Worm (Caenorhabditis elegans) whole organism, L2 larva: ENCODE data around the gene pfn-2.

Experiments
- C34F6.9 ChIP-seq: fragments of 150-350 bp; optimal IDR thresholded peaks from 2 replicates; lab custom pipeline; 2014; ENCODE audit warnings: missing biosample characterization, missing genetic modification characterization
- F13H6.1 ChIP-seq: sonication (generic microtip); optimal IDR thresholded peaks from 2 replicates; lab custom pipeline; 2016; ENCODE audit warnings: missing genetic modification characterization, missing compliant biosample characterization
- R02D3.7 ChIP-seq: fragments of 150-350 bp; optimal IDR thresholded peaks from 2 replicates; lab custom pipeline; 2014; ENCODE audit warnings: missing biosample characterization, missing genetic modification characterization
- Y55F3AM.14 ChIP-seq: fragments of 200-800 bp; sonication (Bioruptor generic); optimal IDR thresholded peaks from 2 replicates; lab custom pipeline; 2018; ENCODE audit warnings: mild to moderate bottlenecking, missing genetic modification characterization, missing compliant biosample characterization
- ZK546.5 ChIP-seq: sonication (generic microtip); optimal IDR thresholded peaks from 2 replicates; lab custom pipeline; 2017; ENCODE audit warnings: missing biosample characterization, missing genetic modification characterization
- alr-1 ChIP-seq: fragments of 150-350 bp; optimal IDR thresholded peaks from 2 replicates; lab custom pipeline; 2014; ENCODE audit warnings: missing biosample characterization, missing genetic modification characterization
- blmp-1 ChIP-seq: sonication (generic microtip); optimal IDR thresholded peaks from 2 replicates; lab custom pipeline; 2017; ENCODE audit warnings: missing genetic modification characterization, mild to moderate bottlenecking, missing compliant biosample characterization, antibody characterized with exemption, moderate library complexity; ENCODE audit not compliant: insufficient read depth
- ceh-16 ChIP-seq: fragments of 150-350 bp; optimal IDR thresholded peaks from 2 replicates; lab custom pipeline; 2014; ENCODE audit warnings: missing biosample characterization, missing genetic modification characterization
- ceh-82 ChIP-seq: fragments of 150-350 bp; optimal IDR thresholded peaks from 2 replicates; lab custom pipeline; 2014; ENCODE audit warnings: missing biosample characterization, missing genetic modification characterization
- crh-2 ChIP-seq: sonication (generic microtip); optimal IDR thresholded peaks from 2 replicates; lab custom pipeline; 2017; ENCODE audit warnings: missing biosample characterization, missing genetic modification characterization
- dmd-4 ChIP-seq: sonication (generic microtip); optimal IDR thresholded peaks from 2 replicates; lab custom pipeline; 2017; ENCODE audit warnings: missing biosample characterization, missing genetic modification characterization
- egl-27 ChIP-seq: sonication (generic microtip); optimal IDR thresholded peaks from 3 replicates; lab custom pipeline; 2017; ENCODE audit warnings: missing biosample characterization, missing genetic modification reagents, missing genetic modification characterization
- elt-3 ChIP-seq: sonication (generic microtip); optimal IDR thresholded peaks from 2 replicates; lab custom pipeline; 2017; ENCODE audit warnings: missing biosample characterization, missing genetic modification characterization
- fos-1 ChIP-seq: fragments of 150-350 bp; optimal IDR thresholded peaks from 2 replicates; lab custom pipeline; 2014; ENCODE audit warnings: missing biosample characterization, missing genetic modification characterization
- gmeb-1 ChIP-seq: fragments of 150-350 bp; optimal IDR thresholded peaks from 2 replicates; lab custom pipeline; 2014; ENCODE audit warnings: missing biosample characterization, missing genetic modification characterization
- lin-11 ChIP-seq: fragments of 150-350 bp; sonication (generic microtip); optimal IDR thresholded peaks from 2 replicates; lab custom pipeline; 2014; ENCODE audit warnings: missing biosample characterization, missing genetic modification characterization, inconsistent platforms, mixed read lengths
- lin-13 ChIP-seq: fragments of 150-350 bp; optimal IDR thresholded peaks from 2 replicates; lab custom pipeline; 2014; ENCODE audit warnings: missing biosample characterization, missing genetic modification reagents, missing genetic modification characterization
- lin-39 ChIP-seq: fragments of 150-350 bp; optimal IDR thresholded peaks from 2 replicates; lab custom pipeline; 2014; ENCODE audit warnings: missing biosample characterization, missing genetic modification reagents, missing genetic modification characterization
- lsy-2 ChIP-seq, 2 experiments: fragments of 150-350 bp in 1 of 2; sonication (generic microtip) in 1 of 2; optimal IDR thresholded peaks; 2 replicates each; lab custom pipeline; 2014 to 2017; ENCODE audit warnings: missing biosample characterization in 2 of 2, missing genetic modification characterization in 2 of 2
- mab-5 ChIP-seq: fragments of 150-350 bp; optimal IDR thresholded peaks from 2 replicates; lab custom pipeline; 2014; ENCODE audit warnings: missing biosample characterization, missing genetic modification characterization
- mbf-1 ChIP-seq: sonication (generic microtip); optimal IDR thresholded peaks from 2 replicates; lab custom pipeline; 2017; ENCODE audit warnings: missing biosample characterization, missing genetic modification characterization
- mdl-1 ChIP-seq, 2 experiments: fragments of 150-350 bp in 1 of 2; sonication (generic microtip) in 1 of 2; optimal IDR thresholded peaks; 2 replicates each; lab custom pipeline; 2017; ENCODE audit warnings: missing biosample characterization in 2 of 2, missing genetic modification characterization in 2 of 2
- nhr-10 ChIP-seq: sonication (generic microtip); optimal IDR thresholded peaks from 2 replicates; lab custom pipeline; 2017; ENCODE audit warnings: missing biosample characterization, missing genetic modification characterization
- nhr-11 ChIP-seq: fragments of 150-350 bp; optimal IDR thresholded peaks from 2 replicates; lab custom pipeline; 2014; ENCODE audit warnings: missing biosample characterization, missing genetic modification characterization
- nhr-12 ChIP-seq: fragments of 150-350 bp; optimal IDR thresholded peaks from 2 replicates; lab custom pipeline; 2014; ENCODE audit warnings: missing biosample characterization, missing genetic modification characterization
- nhr-129 ChIP-seq: fragments of 150-350 bp; optimal IDR thresholded peaks from 2 replicates; lab custom pipeline; 2014; ENCODE audit warnings: missing biosample characterization, missing genetic modification characterization
- nhr-21 ChIP-seq: fragments of 150-350 bp; optimal IDR thresholded peaks from 2 replicates; lab custom pipeline; 2014; ENCODE audit warnings: missing biosample characterization, missing genetic modification characterization
- nhr-23 ChIP-seq: fragments of 150-350 bp; optimal IDR thresholded peaks from 2 replicates; lab custom pipeline; 2014; ENCODE audit warnings: missing biosample characterization, missing genetic modification reagents, missing genetic modification characterization
- nhr-237 ChIP-seq: fragments of 150-350 bp; optimal IDR thresholded peaks from 2 replicates; lab custom pipeline; 2014; ENCODE audit warnings: missing biosample characterization, missing genetic modification characterization
- nhr-25 ChIP-seq: fragments of 150-350 bp; sonication (generic microtip); optimal IDR thresholded peaks from 3 replicates; lab custom pipeline; 2014; ENCODE audit warnings: missing biosample characterization, missing genetic modification characterization
- nhr-6 ChIP-seq: fragments of 150-350 bp; optimal IDR thresholded peaks from 2 replicates; lab custom pipeline; 2014; ENCODE audit warnings: missing biosample characterization, missing genetic modification characterization
- nhr-77 ChIP-seq: fragments of 150-350 bp; optimal IDR thresholded peaks from 2 replicates; lab custom pipeline; 2014; ENCODE audit warnings: missing biosample characterization, missing genetic modification characterization
- peb-1 ChIP-seq: fragments of 150-350 bp; optimal IDR thresholded peaks from 2 replicates; lab custom pipeline; 2014; ENCODE audit warnings: missing biosample characterization, missing genetic modification characterization
- sem-4 ChIP-seq: fragments of 150-350 bp; optimal IDR thresholded peaks from 2 replicates; lab custom pipeline; 2014; ENCODE audit warnings: missing biosample characterization, missing genetic modification reagents, missing genetic modification characterization
- skn-1 ChIP-seq: sonication (generic microtip); optimal IDR thresholded peaks from 2 replicates; lab custom pipeline; 2017; ENCODE audit warnings: missing biosample characterization, missing genetic modification characterization
- sma-3 ChIP-seq: sonication (generic microtip); optimal IDR thresholded peaks from 2 replicates; lab custom pipeline; 2016; ENCODE audit warnings: missing genetic modification reagents, missing genetic modification characterization, missing compliant biosample characterization
- sma-9 ChIP-seq, 2 experiments: fragments of 150-350 bp in 1 of 2; sonication (generic microtip) in 1 of 2; optimal IDR thresholded peaks; 2 replicates each; lab custom pipeline; 2014 to 2016; ENCODE audit warnings: missing genetic modification characterization in 2 of 2, mild to moderate bottlenecking in 1 of 2, missing biosample characterization in 1 of 2, missing compliant biosample characterization in 1 of 2, missing genetic modification reagents in 1 of 2, moderate library complexity in 1 of 2
- snpc-4 ChIP-seq: fragments of 150-350 bp; optimal IDR thresholded peaks from 2 replicates; lab custom pipeline; 2014; ENCODE audit warnings: missing biosample characterization, missing genetic modification characterization
- unc-39 ChIP-seq: fragments of 150-350 bp; optimal IDR thresholded peaks from 2 replicates; lab custom pipeline; 2014; ENCODE audit warnings: missing biosample characterization, missing genetic modification characterization
- unc-55 ChIP-seq: fragments of 150-350 bp; sonication (generic microtip); optimal IDR thresholded peaks from 3 replicates; lab custom pipeline; 2014; ENCODE audit warnings: missing biosample characterization, missing genetic modification reagents, missing genetic modification characterization
- unc-62 ChIP-seq: fragments of 150-350 bp; optimal IDR thresholded peaks from 2 replicates; lab custom pipeline; 2014; ENCODE audit warnings: missing biosample characterization, missing genetic modification reagents, missing genetic modification characterization
- zag-1 ChIP-seq: fragments of 150-350 bp; optimal IDR thresholded peaks from 2 replicates; lab custom pipeline; 2014; ENCODE audit warnings: missing biosample characterization, missing genetic modification characterization
- ztf-1 ChIP-seq: fragments of 200-800 bp; sonication (Bioruptor generic); conservative IDR thresholded peaks from 2 replicates; pipeline ENCODE4 v1.3.6; 2022; ENCODE audit warnings: missing genetic modification characterization, missing compliant biosample characterization
- ztf-11 ChIP-seq: sonication (generic microtip); optimal IDR thresholded peaks from 2 replicates; lab custom pipeline; 2017; ENCODE audit warnings: missing biosample characterization, missing genetic modification characterization

The pfn-2 gene

ce11 chrX:5329236-5329635, 24.6 kb downstream of the pfn-2 start, which contains the start of gene C26B9.5:
TSS of gene C26B9.5 (plus strand) at chrX:5329479.
- peak; percentile 80 for TF ChIP-seq skn-1 (tag; lab: Kevin White, UChicago)
- no peak for TF ChIP-seq gmeb-1 (tag; lab: Kevin White, UChicago)
- peak; percentile 86 for TF ChIP-seq fos-1 (tag; lab: Kevin White, UChicago)

ce11 chrX:5323287-5323686, 30.6 kb downstream of the pfn-2 start, which contains the start of gene sto-2:
TSS of gene sto-2 (minus strand) at chrX:5323387.
- no peak for TF ChIP-seq nhr-12 (tag; lab: Kevin White, UChicago)
- TF ChIP-seq, all 48 proteins: peak for 0

ce11 chrX:5321563-5321962, 32.3 kb downstream of the pfn-2 start:
- no peak for TF ChIP-seq F13H6.1 (tag; lab: Kevin White, UChicago)
- TF ChIP-seq ztf-11 (tag; lab: Kevin White, UChicago) = no peak
- no peak for TF ChIP-seq lsy-2 (tag; optimal IDR thresholded peaks at IDR 0.05; lab: Kevin White, UChicago)
- no peak for TF ChIP-seq Y55F3AM.14 (GFP tag; lab: Kevin White, UChicago)
- TF ChIP-seq mdl-1 (tag; optimal IDR thresholded peaks at IDR 0.05; lab: Kevin White, UChicago) = no peak
- no peak for TF ChIP-seq sma-9 (GFP tag; optimal IDR thresholded peaks at IDR 0.05; lab: Kevin White, UChicago)
- no peak for TF ChIP-seq sma-9 (tag; optimal IDR thresholded peaks at IDR 0.05; lab: Kevin White, UChicago)
- no peak for TF ChIP-seq ztf-1 (GFP tag; lab: Robert Waterston, UW)
- TF ChIP-seq elt-3 (tag; lab: Kevin White, UChicago) = no peak
- TF ChIP-seq zag-1 (tag; lab: Kevin White, UChicago) = no peak
- TF ChIP-seq peb-1 = no peak
- TF ChIP-seq nhr-129 = no peak
- TF ChIP-seq mab-5 (tag; lab: Kevin White, UChicago) = no peak

ce11 chrX:5319214-5319838, 34.5 kb downstream of the pfn-2 start:
- TF ChIP-seq sem-4 (tag; lab: Kevin White, UChicago) (peak; percentile 25), zag-1 (tag; lab: Kevin White, UChicago) (no peak), nhr-10 (tag; lab: Kevin White, UChicago) (no peak), nhr-77 (no peak), skn-1 (tag; lab: Kevin White, UChicago) (no peak), mdl-1 (tag; optimal IDR thresholded peaks at IDR 0.05; lab: Kevin White, UChicago) (no peak), ceh-82 (tag; lab: Kevin White, UChicago) (no peak), gmeb-1 (tag; lab: Kevin White, UChicago) (peak; percentile 58), lsy-2 (tag; optimal IDR thresholded peaks at IDR 0.05; lab: Kevin White, UChicago) (peak in 1 of 2 experiments; percentile 27), C34F6.9 (no peak), lin-13 (GFP tag; lab: Kevin White, UChicago) (peak; percentile 15), lin-11 (tag; lab: Kevin White, UChicago) (no peak), elt-3 (tag; lab: Kevin White, UChicago) (no peak), egl-27 (tag; lab: Kevin White, UChicago) (peak; percentile 47), ztf-11 (tag; lab: Kevin White, UChicago) (no peak), ztf-1 (GFP tag; lab: Robert Waterston, UW) (no peak), blmp-1 (no peak), nhr-6 (tag; lab: Kevin White, UChicago) (no peak), sma-9 (GFP tag; optimal IDR thresholded peaks at IDR 0.05; lab: Kevin White, UChicago) (peak; percentile 70), sma-9 (tag; optimal IDR thresholded peaks at IDR 0.05; lab: Kevin White, UChicago) (no peak), nhr-23 (tag; lab: Kevin White, UChicago) (no peak), dmd-4 (tag; lab: Kevin White, UChicago) (no peak), nhr-12 (tag; lab: Kevin White, UChicago) (no peak), nhr-25 (tag; lab: Kevin White, UChicago) (no peak), lin-39 (tag; lab: Kevin White, UChicago) (no peak), nhr-11 (tag; lab: Kevin White, UChicago) (no peak), ZK546.5 (tag; lab: Kevin White, UChicago) (no peak), nhr-21 (tag; lab: Kevin White, UChicago) (peak; percentile 35), R02D3.7 (tag; lab: Kevin White, UChicago) (no peak), unc-62 (GFP tag; lab: Kevin White, UChicago) (no peak), Y55F3AM.14 (GFP tag; lab: Kevin White, UChicago) (peak; percentile 10), ceh-16 (no peak), mbf-1 (tag; lab: Kevin White, UChicago) (no peak), unc-39 (tag; lab: Kevin White, UChicago) (no peak), nhr-129 (peak; percentile 83), snpc-4 (tag; lab: Kevin White, UChicago) (no peak), unc-55 (GFP tag; lab: Kevin White, UChicago) (no peak), sma-3 (GFP tag; lab: Kevin White, UChicago) (no peak), nhr-237 (no peak), alr-1 (tag; lab: Kevin White, UChicago) (no peak), F13H6.1 (tag; lab: Kevin White, UChicago) (peak; percentile 31), mab-5 (tag; lab: Kevin White, UChicago) (no peak), crh-2 (tag; lab: Kevin White, UChicago) (peak; percentile 45), peb-1 (no peak)
